Worm (Caenorhabditis elegans) whole organism, mixed stage, embryonic: ENCODE results near the gene F11D11.4.

ENCODE experiments used
- bed-3 ChIP-seq: fragments of 200-800 bp; sonication (Bioruptor generic); optimal IDR thresholded peaks from 3 replicates; lab custom pipeline; 2018; ENCODE audit warnings: mild to moderate bottlenecking, missing genetic modification characterization, moderate library complexity, missing compliant biosample characterization
- blmp-1 ChIP-seq: fragments of 150-350 bp; optimal IDR thresholded peaks from 2 replicates; lab custom pipeline; 2014; ENCODE audit warnings: missing biosample characterization, missing genetic modification characterization
- ceh-39 ChIP-seq: fragments of 150-350 bp; optimal IDR thresholded peaks from 2 replicates; lab custom pipeline; 2014; ENCODE audit warnings: missing biosample characterization, missing genetic modification characterization
- ceh-43 ChIP-seq: fragments of 200-800 bp; sonication (Bioruptor generic); optimal IDR thresholded peaks from 2 replicates; lab custom pipeline; 2018; ENCODE audit warnings: mild to moderate bottlenecking, missing genetic modification characterization, moderate library complexity, missing compliant biosample characterization
- ceh-83 ChIP-seq: fragments of 200-800 bp; sonication (Bioruptor generic); optimal IDR thresholded peaks from 2 replicates; lab custom pipeline; 2018; ENCODE audit warnings: mild to moderate bottlenecking, missing genetic modification characterization, missing compliant biosample characterization
- ces-1 ChIP-seq: fragments of 150-350 bp; optimal IDR thresholded peaks from 2 replicates; lab custom pipeline; 2014; ENCODE audit warnings: missing biosample characterization, missing genetic modification reagents, missing genetic modification characterization
- cnd-1 ChIP-seq: fragments of 200-800 bp; sonication (Bioruptor generic); optimal IDR thresholded peaks from 2 replicates; lab custom pipeline; 2018; ENCODE audit warnings: mild to moderate bottlenecking, missing genetic modification characterization, missing compliant biosample characterization
- elt-1 ChIP-seq: sonication (generic microtip); optimal IDR thresholded peaks from 2 replicates; lab custom pipeline; 2017; ENCODE audit warnings: missing genetic modification characterization, mild to moderate bottlenecking, missing compliant biosample characterization, antibody characterized with exemption, moderate library complexity, borderline replicate concordance; ENCODE audit not compliant: insufficient read depth
- elt-3 ChIP-seq: fragments of 150-350 bp; optimal IDR thresholded peaks from 2 replicates; lab custom pipeline; 2014; ENCODE audit warnings: missing biosample characterization, missing genetic modification characterization
- flh-1 ChIP-seq: fragments of 200-800 bp; sonication (Bioruptor generic); optimal IDR thresholded peaks from 2 replicates; lab custom pipeline; 2018; ENCODE audit warnings: mild to moderate bottlenecking, missing genetic modification characterization, moderate library complexity, missing compliant biosample characterization
- ham-2 ChIP-seq: fragments of 200-800 bp; sonication (Bioruptor generic); optimal IDR thresholded peaks from 2 replicates; lab custom pipeline; 2018; ENCODE audit warnings: mild to moderate bottlenecking, missing genetic modification characterization, missing compliant biosample characterization
- hlh-1 ChIP-seq: fragments of 150-350 bp; optimal IDR thresholded peaks from 2 replicates; lab custom pipeline; 2014; ENCODE audit warnings: missing biosample characterization, missing genetic modification reagents, missing genetic modification characterization
- lin-13 ChIP-seq: fragments of 150-350 bp; optimal IDR thresholded peaks from 2 replicates; lab custom pipeline; 2014; ENCODE audit warnings: missing biosample characterization, missing genetic modification characterization
- lin-32 ChIP-seq: fragments of 200-800 bp; sonication (Bioruptor generic); optimal IDR thresholded peaks from 2 replicates; lab custom pipeline; 2018; ENCODE audit warnings: mild to moderate bottlenecking, missing genetic modification characterization, missing compliant biosample characterization
- lsy-2 ChIP-seq: fragments of 150-350 bp; optimal IDR thresholded peaks from 2 replicates; lab custom pipeline; 2014; ENCODE audit warnings: missing biosample characterization, missing genetic modification characterization
- mab-5 ChIP-seq: fragments of 150-350 bp; optimal IDR thresholded peaks from 2 replicates; lab custom pipeline; 2014; ENCODE audit warnings: missing biosample characterization, missing genetic modification characterization
- mep-1 ChIP-seq: fragments of 150-350 bp; optimal IDR thresholded peaks from 2 replicates; lab custom pipeline; 2017; ENCODE audit warnings: missing biosample characterization, missing genetic modification reagents, missing genetic modification characterization, inconsistent platforms
- mls-2 ChIP-seq: sonication (generic microtip); optimal IDR thresholded peaks from 2 replicates; lab custom pipeline; 2016; ENCODE audit warnings: mild to moderate bottlenecking, missing genetic modification characterization, moderate library complexity, missing compliant biosample characterization
- nhr-2 ChIP-seq: fragments of 150-350 bp; optimal IDR thresholded peaks from 2 replicates; lab custom pipeline; 2014; ENCODE audit warnings: missing biosample characterization, missing genetic modification characterization
- nhr-237 ChIP-seq: fragments of 150-350 bp; optimal IDR thresholded peaks from 2 replicates; lab custom pipeline; 2014; ENCODE audit warnings: missing biosample characterization, missing genetic modification characterization
- nhr-28 ChIP-seq: fragments of 150-350 bp; optimal IDR thresholded peaks from 2 replicates; lab custom pipeline; 2014; ENCODE audit warnings: missing biosample characterization, missing genetic modification characterization
- nhr-76 ChIP-seq: sonication (generic microtip); optimal IDR thresholded peaks from 2 replicates; lab custom pipeline; 2017; ENCODE audit warnings: missing biosample characterization, missing genetic modification characterization
- pha-4 ChIP-seq: fragments of 150-350 bp; optimal IDR thresholded peaks from 2 replicates; lab custom pipeline; 2018; ENCODE audit warnings: missing biosample characterization, missing genetic modification reagents, missing genetic modification characterization
- sem-2 ChIP-seq: fragments of 200-800 bp; sonication (Bioruptor generic); optimal IDR thresholded peaks from 2 replicates; lab custom pipeline; 2018; ENCODE audit warnings: mild to moderate bottlenecking, missing genetic modification characterization, missing compliant biosample characterization
- sptf-1 ChIP-seq: sonication (generic microtip); optimal IDR thresholded peaks from 2 replicates; lab custom pipeline; 2017; ENCODE audit warnings: mild to moderate bottlenecking, missing genetic modification characterization, moderate library complexity, missing compliant biosample characterization
- tbx-8 ChIP-seq: fragments of 200-800 bp; sonication (Bioruptor generic); optimal IDR thresholded peaks from 2 replicates; lab custom pipeline; 2018; ENCODE audit warnings: mild to moderate bottlenecking, missing genetic modification characterization, moderate library complexity, missing compliant biosample characterization
- unc-120 ChIP-seq: sonication (generic microtip); optimal IDR thresholded peaks from 2 replicates; lab custom pipeline; 2017; ENCODE audit warnings: missing genetic modification characterization, missing compliant biosample characterization; ENCODE audit not compliant: poor library complexity, severe bottlenecking
- unc-39 ChIP-seq: fragments of 150-350 bp; optimal IDR thresholded peaks from 2 replicates; lab custom pipeline; 2014; ENCODE audit warnings: missing biosample characterization, missing genetic modification characterization
- unc-62 ChIP-seq: fragments of 150-350 bp; optimal IDR thresholded peaks from 2 replicates; lab custom pipeline; 2014; ENCODE audit warnings: missing biosample characterization, missing genetic modification reagents, missing genetic modification characterization
- ztf-11 ChIP-seq: fragments of 150-350 bp; optimal IDR thresholded peaks from 2 replicates; lab custom pipeline; 2014; ENCODE audit warnings: missing biosample characterization, missing genetic modification characterization

Gene F11D11.4

DNA sequence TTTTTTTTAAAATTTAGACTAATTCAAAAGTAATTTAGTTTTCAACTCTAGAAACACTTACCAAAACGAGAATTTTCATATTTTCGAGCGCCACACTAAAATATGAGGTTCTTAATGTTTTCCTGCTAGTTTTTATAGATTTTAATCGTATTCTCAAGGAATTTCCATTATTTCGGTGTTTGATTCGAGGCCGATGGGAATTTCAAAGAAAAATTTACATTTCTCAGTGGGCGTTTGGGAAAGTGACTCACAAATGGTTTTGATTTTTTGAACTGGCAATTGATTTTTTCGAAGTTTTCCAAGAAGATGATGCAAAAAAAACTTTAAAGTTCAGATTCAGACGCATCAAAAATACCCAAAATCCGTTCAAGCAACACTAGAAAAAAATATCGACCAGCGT is 40.9 kb downstream of the F11D11.4 start, which contains the start of gene C54E10.11:
TSS of gene C54E10.11 (minus strand) at position 101 of the 400 bp plus-strand sequence.
- TF ChIP-seq lsy-2 (tag; lab: Kevin White, UChicago) = no peak
- TF ChIP-seq ztf-11 (tag; lab: Kevin White, UChicago) = no peak
- TF ChIP-seq nhr-28 (tag; lab: Kevin White, UChicago) = no peak
- no peak for TF ChIP-seq unc-62 (GFP tag; lab: Kevin White, UChicago)
- TF ChIP-seq, all 35 proteins: peak for 0

DNA sequence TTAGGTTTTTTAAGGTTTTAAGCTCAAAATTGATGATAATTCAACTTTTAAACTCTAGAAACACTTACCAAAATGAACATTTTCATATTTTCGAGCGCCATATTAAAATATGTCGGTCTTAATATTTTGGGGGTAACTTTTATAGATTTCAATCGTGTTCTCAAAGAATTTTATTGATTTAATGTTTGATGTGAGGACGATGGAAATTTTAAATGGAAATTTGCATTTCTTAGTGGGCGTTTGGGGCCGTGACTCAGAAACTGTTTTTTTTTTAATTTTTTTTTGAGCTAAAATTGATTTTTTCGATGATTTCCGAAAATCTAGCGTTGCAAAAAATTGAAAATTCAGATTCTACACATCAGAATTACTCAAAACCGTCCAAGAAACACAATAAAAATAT is 42.1 kb downstream of the F11D11.4 start, which contains the start of gene C54E10.10:
TSS of gene C54E10.10 (minus strand) at position 101 of the 400 bp plus-strand sequence.
- TF ChIP-seq lsy-2 (tag; lab: Kevin White, UChicago) (no peak), unc-120 (tag; lab: Kevin White, UChicago) (no peak), mls-2 (tag; lab: Kevin White, UChicago) (no peak), nhr-28 (tag; lab: Kevin White, UChicago) (no peak), unc-39 (no peak), sptf-1 (tag; lab: Kevin White, UChicago) (no peak), nhr-2 (tag; lab: Kevin White, UChicago) (no peak), bed-3 (GFP tag; lab: Kevin White, UChicago) (no peak), ceh-83 (no peak), nhr-237 (tag; lab: Kevin White, UChicago) (no peak), mab-5 (tag; lab: Kevin White, UChicago) (no peak), mep-1 (tag; lab: Kevin White, UChicago) (no peak), ces-1 (no peak), cnd-1 (tag; lab: Kevin White, UChicago) (no peak), flh-1 (GFP tag; lab: Kevin White, UChicago) (no peak), nhr-76 (no peak), hlh-1 (tag; lab: Kevin White, UChicago) (no peak)

DNA sequence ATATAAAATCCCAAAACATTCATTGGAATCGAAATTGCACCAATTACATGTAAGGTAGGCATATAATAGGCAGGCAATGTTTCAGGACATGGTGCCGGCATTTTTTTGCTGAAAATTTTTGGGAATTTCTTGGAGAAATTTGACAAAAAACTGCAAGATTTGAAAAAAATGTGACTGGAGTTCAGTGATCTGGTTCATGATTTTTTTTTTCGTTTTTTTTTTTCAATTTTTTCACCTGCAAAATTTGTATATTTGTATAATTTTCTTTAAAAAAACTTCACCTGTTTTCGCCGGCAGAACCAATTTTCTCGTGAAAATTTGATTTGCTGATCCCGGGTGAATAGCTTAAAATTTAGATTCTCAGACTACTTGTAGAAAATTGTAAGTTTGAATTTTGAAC is 45.2 kb downstream of the F11D11.4 start, which contains the start of gene sri-10:
TSS of gene sri-10 (minus strand) at position 101 of the 400 bp plus-strand sequence.
- TF ChIP-seq unc-62 (GFP tag; lab: Kevin White, UChicago) = no peak
- no peak for TF ChIP-seq mep-1 (tag; lab: Kevin White, UChicago)

DNA sequence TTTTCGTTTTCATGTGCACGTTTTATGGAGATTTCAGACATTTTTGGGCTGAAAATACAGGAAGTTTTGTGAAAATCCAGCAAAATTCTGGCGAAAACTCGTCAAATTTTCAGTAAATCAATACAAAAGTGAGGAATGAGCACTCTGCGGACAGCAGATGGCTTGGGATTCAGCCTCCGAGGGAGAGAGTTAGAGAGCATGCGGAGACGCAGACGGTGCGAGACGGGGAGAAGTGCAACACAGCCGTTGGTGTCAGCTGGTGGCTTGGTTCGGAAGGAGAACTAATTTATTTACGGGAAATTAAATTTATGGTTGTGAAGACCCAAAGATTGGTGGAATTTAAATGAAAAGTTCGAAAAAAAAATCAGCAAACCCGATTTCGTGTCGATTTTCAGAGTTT is 47.4 kb downstream of the F11D11.4 start, which contains the start of gene C54E10.6:
TSS of gene C54E10.6 (minus strand) at position 109 of the 400 bp plus-strand sequence.
- TF ChIP-seq lin-13 (tag; lab: Kevin White, UChicago) (no peak), mep-1 (tag; lab: Kevin White, UChicago) (peak; percentile 10), bed-3 (GFP tag; lab: Kevin White, UChicago) (no peak), sem-2 (no peak), unc-62 (GFP tag; lab: Kevin White, UChicago) (peak; percentile 23), mab-5 (tag; lab: Kevin White, UChicago) (no peak), elt-3 (no peak), ceh-39 (tag; lab: Kevin White, UChicago) (no peak), elt-1 (tag; lab: Kevin White, UChicago) (no peak), nhr-28 (tag; lab: Kevin White, UChicago) (no peak), ztf-11 (tag; lab: Kevin White, UChicago) (no peak), ceh-83 (no peak), ceh-43 (GFP tag; lab: Kevin White, UChicago) (no peak), unc-120 (tag; lab: Kevin White, UChicago) (peak; percentile 12), unc-39 (no peak), blmp-1 (tag; lab: Kevin White, UChicago) (no peak), ces-1 (peak; percentile 96), cnd-1 (tag; lab: Kevin White, UChicago) (peak; percentile 80), lin-32 (GFP tag; lab: Kevin White, UChicago) (peak; percentile 73), flh-1 (GFP tag; lab: Kevin White, UChicago) (no peak), hlh-1 (tag; lab: Kevin White, UChicago) (peak; percentile 95), ham-2 (GFP tag; lab: Kevin White, UChicago) (no peak), nhr-76 (no peak), lsy-2 (tag; lab: Kevin White, UChicago) (no peak), mls-2 (tag; lab: Kevin White, UChicago) (no peak), tbx-8 (GFP tag; lab: Kevin White, UChicago) (no peak), nhr-237 (tag; lab: Kevin White, UChicago) (no peak), sptf-1 (tag; lab: Kevin White, UChicago) (no peak), pha-4 (tag; lab: Kevin White, UChicago) (no peak)
